Fruit fly (Drosophila melanogaster) whole organism, wandering third instar larva: Measurements from ENCODE around the gene bap.

Source experiments
- Abd-B ChIP-seq: fragments of >200 bp; optimal IDR thresholded peaks from 2 replicates; lab custom pipeline; 2017; ENCODE audit warnings: missing biosample characterization, missing genetic modification characterization
- CG32264 ChIP-seq: fragments of 200-800 bp; sonication (Bioruptor generic); optimal IDR thresholded peaks from 2 replicates; lab custom pipeline; 2016; ENCODE audit warnings: missing biosample characterization, missing genetic modification characterization
- CG9705 ChIP-seq: fragments of 200-800 bp; sonication (Bioruptor generic); optimal IDR thresholded peaks from 2 replicates; lab custom pipeline; 2018; ENCODE audit warnings: missing biosample characterization, mild to moderate bottlenecking, missing genetic modification characterization
- CrebA ChIP-seq: fragments of 200-800 bp; sonication (Bioruptor generic); optimal IDR thresholded peaks from 2 replicates; lab custom pipeline; 2016; ENCODE audit warnings: missing biosample characterization, mild to moderate bottlenecking, missing genetic modification characterization, borderline replicate concordance
- Dfd ChIP-seq: fragments of >200 bp; optimal IDR thresholded peaks from 2 replicates; lab custom pipeline; 2017; ENCODE audit warnings: missing biosample characterization, missing genetic modification characterization
- Dif ChIP-seq: fragments of 200-275, 200-300 bp; sonication (Bioruptor generic); optimal IDR thresholded peaks from 2 replicates; lab custom pipeline; 2018; ENCODE audit warnings: missing biosample characterization, missing genetic modification characterization; ENCODE audit not compliant: partially characterized antibody
- GATAd ChIP-seq: sonication (Bioruptor generic); optimal IDR thresholded peaks from 2 replicates; lab custom pipeline; 2016; ENCODE audit warnings: missing biosample characterization, missing genetic modification characterization
- HLH106 ChIP-seq: fragments of 200-800 bp; optimal IDR thresholded peaks from 3 replicates; lab custom pipeline; 2019; ENCODE audit warnings: missing biosample characterization, mild to moderate bottlenecking, missing genetic modification characterization, moderate library complexity
- Hnf4 ChIP-seq: fragments of 200-800 bp; sonication (Bioruptor generic); optimal IDR thresholded peaks from 2 replicates; lab custom pipeline; 2016; ENCODE audit warnings: missing biosample characterization, mild to moderate bottlenecking, missing genetic modification characterization
- Hr78 ChIP-seq: fragments of >200 bp; optimal IDR thresholded peaks from 2 replicates; lab custom pipeline; 2017; ENCODE audit warnings: missing biosample characterization, missing genetic modification characterization
- Hr83 ChIP-seq: fragments of 200-300 bp; sonication (Bioruptor generic); optimal IDR thresholded peaks from 2 replicates; lab custom pipeline; 2016; ENCODE audit warnings: missing biosample characterization, mild to moderate bottlenecking, missing genetic modification characterization, moderate library complexity; ENCODE audit not compliant: poor library complexity, severe bottlenecking
- Jra ChIP-seq: sonication (Bioruptor generic); optimal IDR thresholded peaks from 2 replicates; lab custom pipeline; 2016; ENCODE audit warnings: missing biosample characterization, missing genetic modification characterization
- Mio ChIP-seq: sonication (Bioruptor generic); optimal IDR thresholded peaks from 2 replicates; lab custom pipeline; 2016; ENCODE audit warnings: missing biosample characterization, missing genetic modification characterization
- Myc ChIP-seq: fragments of >200 bp; optimal IDR thresholded peaks from 2 replicates; lab custom pipeline; 2017
- N ChIP-seq: fragments of >200 bp; optimal IDR thresholded peaks from 2 replicates; lab custom pipeline; 2018; ENCODE audit warnings: missing biosample characterization, missing external identifiers, missing genetic modification characterization
- OdsH ChIP-seq: fragments of 200-800 bp; sonication (Bioruptor generic); optimal IDR thresholded peaks from 2 replicates; lab custom pipeline; 2016; ENCODE audit warnings: missing biosample characterization, mild to moderate bottlenecking, missing genetic modification characterization
- Rel ChIP-seq, 2 experiments: fragments of 200-800 bp; sonication (Bioruptor generic) in 1 of 2; optimal IDR thresholded peaks; 2 replicates in 1 of 2; 3 replicates in 1 of 2; lab custom pipeline; 2016 to 2019; ENCODE audit warnings: mild to moderate bottlenecking in 2 of 2, missing biosample characterization in 2 of 2, missing genetic modification characterization in 2 of 2, moderate library complexity in 1 of 2
- Sp1 ChIP-seq: fragments of 200-800 bp; sonication (Bioruptor generic); optimal IDR thresholded peaks from 3 replicates; lab custom pipeline; 2019; ENCODE audit warnings: missing biosample characterization, mild to moderate bottlenecking, missing genetic modification characterization, moderate library complexity
- Vsx2 ChIP-seq: fragments of 200-300, 225-300 bp; sonication (Bioruptor generic); optimal IDR thresholded peaks from 2 replicates; lab custom pipeline; 2018; ENCODE audit warnings: missing biosample characterization, missing genetic modification characterization; ENCODE audit not compliant: partially characterized antibody
- br ChIP-seq: fragments of 200-800 bp; sonication (Bioruptor generic); optimal IDR thresholded peaks from 2 replicates; lab custom pipeline; 2016; ENCODE audit warnings: missing biosample characterization, missing genetic modification characterization
- brk ChIP-seq: fragments of 200-800 bp; sonication (Bioruptor generic); optimal IDR thresholded peaks from 2 replicates; lab custom pipeline; 2016; ENCODE audit warnings: missing biosample characterization, mild to moderate bottlenecking, missing genetic modification characterization
- dl ChIP-seq, 2 experiments: fragments of 175-275, 200-275 bp in 1 of 2; fragments of 200-275 bp in 1 of 2; sonication (Bioruptor generic); optimal IDR thresholded peaks; lab custom pipeline; 2018; ENCODE audit warnings: mild to moderate bottlenecking in 2 of 2, missing biosample characterization in 2 of 2, missing genetic modification characterization in 2 of 2, moderate library complexity in 2 of 2; ENCODE audit not compliant: partially characterized antibody in 2 of 2, insufficient read depth in 1 of 2
- dmrt93B ChIP-seq: fragments of 200-800 bp; sonication (Bioruptor generic); optimal IDR thresholded peaks from 2 replicates; lab custom pipeline; 2018; ENCODE audit warnings: missing biosample characterization, mild to moderate bottlenecking, missing genetic modification characterization
- dsf ChIP-seq: sonication (Bioruptor generic); optimal IDR thresholded peaks from 2 replicates; lab custom pipeline; 2016; ENCODE audit warnings: missing biosample characterization, missing genetic modification characterization, borderline replicate concordance
- ey ChIP-seq: fragments of 200-800 bp; sonication (Bioruptor generic); optimal IDR thresholded peaks from 2 replicates; lab custom pipeline; 2016; ENCODE audit warnings: missing biosample characterization, missing genetic modification characterization
- foxo ChIP-seq, 2 experiments: fragments of 200-800 bp; sonication (Bioruptor generic); optimal IDR thresholded peaks; 2 replicates in 1 of 2; 3 replicates in 1 of 2; lab custom pipeline; 2016 to 2017; ENCODE audit warnings: missing biosample characterization in 2 of 2, missing genetic modification characterization in 2 of 2
- fru ChIP-seq: fragments of 200-800 bp; sonication (Bioruptor generic); optimal IDR thresholded peaks from 3 replicates; lab custom pipeline; 2016; ENCODE audit warnings: missing biosample characterization, mild to moderate bottlenecking, missing genetic modification characterization
- h ChIP-seq: fragments of 200-800 bp; sonication (Bioruptor generic); optimal IDR thresholded peaks from 3 replicates; lab custom pipeline; 2016; ENCODE audit warnings: missing biosample characterization, mild to moderate bottlenecking, missing genetic modification characterization
- jim ChIP-seq: fragments of 175-275, 200-325 bp; sonication (Bioruptor generic); optimal IDR thresholded peaks from 2 replicates; lab custom pipeline; 2016; ENCODE audit warnings: missing biosample characterization, mild to moderate bottlenecking, missing genetic modification characterization
- lola ChIP-seq: fragments of >200 bp; optimal IDR thresholded peaks from 2 replicates; lab custom pipeline; 2017; ENCODE audit warnings: missing biosample characterization, missing genetic modification characterization
- pan ChIP-seq: fragments of >200 bp; optimal IDR thresholded peaks from 2 replicates; lab custom pipeline; 2017
- psq ChIP-seq: fragments of 200-800 bp; sonication (Bioruptor generic); optimal IDR thresholded peaks from 3 replicates; lab custom pipeline; 2017; ENCODE audit warnings: missing biosample characterization, mild to moderate bottlenecking, missing genetic modification characterization, moderate library complexity
- rgr ChIP-seq: fragments of 200-800 bp; sonication (Bioruptor generic); optimal IDR thresholded peaks from 3 replicates; lab custom pipeline; 2016; ENCODE audit warnings: missing biosample characterization, mild to moderate bottlenecking, missing genetic modification characterization
- sage ChIP-seq: fragments of 200-800 bp; sonication (Bioruptor generic); optimal IDR thresholded peaks from 2 replicates; lab custom pipeline; 2016; ENCODE audit warnings: missing biosample characterization, mild to moderate bottlenecking, missing genetic modification characterization
- sv ChIP-seq: fragments of 200-800 bp; sonication (Bioruptor generic); optimal IDR thresholded peaks from 3 replicates; lab custom pipeline; 2016; ENCODE audit warnings: missing biosample characterization, missing genetic modification characterization
- tai ChIP-seq: sonication (Bioruptor generic); optimal IDR thresholded peaks from 2 replicates; lab custom pipeline; 2016; ENCODE audit warnings: missing biosample characterization, missing genetic modification characterization
- usp ChIP-seq: fragments of >200 bp; optimal IDR thresholded peaks from 2 replicates; lab custom pipeline; 2017; ENCODE audit warnings: missing biosample characterization, missing genetic modification characterization
- woc ChIP-seq: sonication (Bioruptor generic); optimal IDR thresholded peaks from 2 replicates; lab custom pipeline; 2016; ENCODE audit warnings: missing biosample characterization, mild to moderate bottlenecking, missing genetic modification characterization

Gene bap

dm6 chr3R:21376331-21376761 is 12.3 kb upstream of the bap start:
- TF ChIP-seq Rel (GFP tag; optimal IDR thresholded peaks at IDR 0.05; lab: Kevin White, UChicago) = no peak
- peak; percentile 14 for TF ChIP-seq Rel (tag; optimal IDR thresholded peaks at IDR 0.05; lab: Kevin White, UChicago)
- TF ChIP-seq Dfd (GFP tag; lab: Kevin White, UChicago) = no peak
- TF ChIP-seq Hr83 = peak; percentile 76
- TF ChIP-seq pan (lab: Kevin White, UChicago) = no peak
- peak; percentile 31 for TF ChIP-seq Myc (lab: Kevin White, UChicago)
- TF ChIP-seq brk = peak; percentile 42
- TF ChIP-seq foxo (GFP tag; optimal IDR thresholded peaks at IDR 0.05; lab: Kevin White, UChicago) = peak in 1 of 2 experiments; percentile 22
- peak; percentile 22 for TF ChIP-seq rgr
- peak; percentile 97 for TF ChIP-seq h (GFP tag; lab: Kevin White, UChicago)
- peak; percentile 25 for TF ChIP-seq Hnf4
- peak; percentile 70 for TF ChIP-seq Dif
- TF ChIP-seq Mio (GFP tag; lab: Kevin White, UChicago) = no peak
- TF ChIP-seq Sp1 (GFP tag; lab: Kevin White, UChicago) = peak; percentile 34
- TF ChIP-seq CG32264 (GFP tag; lab: Kevin White, UChicago) = peak; percentile 2
- peak; percentile 31 to 47 for TF ChIP-seq dl (GFP tag; optimal IDR thresholded peaks at IDR 0.05; lab: Kevin White, UChicago; ENCODE audit: insufficient read depth in 1 of 2, partially characterized antibody in 2 of 2)
- peak; percentile 19 for TF ChIP-seq psq (GFP tag; lab: Kevin White, UChicago)

dm6 chr3R:21376859-21377607 is 11.6 kb upstream of the bap start:
- TF ChIP-seq tai (no peak), lola (GFP tag; lab: Kevin White, UChicago) (no peak), N (no peak), Sp1 (GFP tag; lab: Kevin White, UChicago) (peak; percentile 42), Jra (no peak), woc (GFP tag; lab: Kevin White, UChicago) (peak; percentile 56), ey (GFP tag; lab: Kevin White, UChicago) (no peak), CrebA (no peak), CG9705 (GFP tag; lab: Kevin White, UChicago) (no peak), Myc (lab: Kevin White, UChicago) (no peak), fru (GFP tag; lab: Kevin White, UChicago) (no peak), Dif (peak; percentile 12), Rel (GFP tag; optimal IDR thresholded peaks at IDR 0.05; lab: Kevin White, UChicago) (no peak), Rel (tag; optimal IDR thresholded peaks at IDR 0.05; lab: Kevin White, UChicago) (no peak), OdsH (GFP tag; lab: Kevin White, UChicago) (peak; percentile 0), HLH106 (tag; lab: Kevin White, UChicago) (no peak), Vsx2 (GFP tag; lab: Kevin White, UChicago) (peak; percentile 62), rgr (peak; percentile 13), Hnf4 (no peak), CG32264 (GFP tag; lab: Kevin White, UChicago) (no peak), sage (GFP tag; lab: Kevin White, UChicago) (no peak), Abd-B (GFP tag; lab: Kevin White, UChicago) (no peak), pan (lab: Kevin White, UChicago) (no peak), usp (GFP tag; lab: Kevin White, UChicago) (no peak), brk (peak; percentile 22), jim (GFP tag; lab: Kevin White, UChicago) (no peak), dmrt93B (GFP tag; lab: Kevin White, UChicago) (no peak), Mio (GFP tag; lab: Kevin White, UChicago) (no peak), dsf (GFP tag; lab: Kevin White, UChicago) (no peak), Hr83 (peak; percentile 12), Hr78 (GFP tag; lab: Kevin White, UChicago) (no peak), h (GFP tag; lab: Kevin White, UChicago) (peak; percentile 34), sv (no peak), dl (GFP tag; optimal IDR thresholded peaks at IDR 0.05; lab: Kevin White, UChicago; ENCODE audit: insufficient read depth in 1 of 2, partially characterized antibody in 2 of 2) (no peak), GATAd (GFP tag; lab: Kevin White, UChicago) (no peak), psq (GFP tag; lab: Kevin White, UChicago) (no peak), br (GFP tag; lab: Kevin White, UChicago) (peak; percentile 12), Dfd (GFP tag; lab: Kevin White, UChicago) (no peak), foxo (GFP tag; optimal IDR thresholded peaks at IDR 0.05; lab: Kevin White, UChicago) (no peak)
